Worm (Caenorhabditis elegans) whole organism, mixed stage, embryonic: Measurements from ENCODE around the gene C30H6.9.
A peak's percentile ranks its signal among the peaks of the same experiment; 100 is the strongest.

Experiments
- M03D4.4 ChIP-seq: sonication (generic microtip); optimal IDR thresholded peaks from 2 replicates; lab custom pipeline; 2017; ENCODE audit warnings: mild to moderate bottlenecking, missing genetic modification characterization, missing compliant biosample characterization
- ceh-39 ChIP-seq: fragments of 150-350 bp; optimal IDR thresholded peaks from 2 replicates; lab custom pipeline; 2014; ENCODE audit warnings: missing biosample characterization, missing genetic modification characterization
- ceh-43 ChIP-seq: fragments of 200-800 bp; sonication (Bioruptor generic); optimal IDR thresholded peaks from 2 replicates; lab custom pipeline; 2018; ENCODE audit warnings: mild to moderate bottlenecking, missing genetic modification characterization, moderate library complexity, missing compliant biosample characterization
- ceh-83 ChIP-seq: fragments of 200-800 bp; sonication (Bioruptor generic); optimal IDR thresholded peaks from 2 replicates; lab custom pipeline; 2018; ENCODE audit warnings: mild to moderate bottlenecking, missing genetic modification characterization, missing compliant biosample characterization
- ces-1 ChIP-seq: fragments of 150-350 bp; optimal IDR thresholded peaks from 2 replicates; lab custom pipeline; 2014; ENCODE audit warnings: missing biosample characterization, missing genetic modification reagents, missing genetic modification characterization
- drap-1 ChIP-seq: fragments of 200-800 bp; sonication (Bioruptor generic); optimal IDR thresholded peaks from 3 replicates; lab custom pipeline; 2018; ENCODE audit warnings: mild to moderate bottlenecking, missing genetic modification characterization, missing compliant biosample characterization
- elt-1 ChIP-seq: sonication (generic microtip); optimal IDR thresholded peaks from 2 replicates; lab custom pipeline; 2017; ENCODE audit warnings: missing genetic modification characterization, mild to moderate bottlenecking, missing compliant biosample characterization, antibody characterized with exemption, moderate library complexity, borderline replicate concordance; ENCODE audit not compliant: insufficient read depth
- elt-3 ChIP-seq: fragments of 150-350 bp; optimal IDR thresholded peaks from 2 replicates; lab custom pipeline; 2014; ENCODE audit warnings: missing biosample characterization, missing genetic modification characterization
- flh-1 ChIP-seq: fragments of 200-800 bp; sonication (Bioruptor generic); optimal IDR thresholded peaks from 2 replicates; lab custom pipeline; 2018; ENCODE audit warnings: mild to moderate bottlenecking, missing genetic modification characterization, moderate library complexity, missing compliant biosample characterization
- ham-2 ChIP-seq: fragments of 200-800 bp; sonication (Bioruptor generic); optimal IDR thresholded peaks from 2 replicates; lab custom pipeline; 2018; ENCODE audit warnings: mild to moderate bottlenecking, missing genetic modification characterization, missing compliant biosample characterization
- hlh-1 ChIP-seq: fragments of 150-350 bp; optimal IDR thresholded peaks from 2 replicates; lab custom pipeline; 2014; ENCODE audit warnings: missing biosample characterization, missing genetic modification reagents, missing genetic modification characterization
- lin-13 ChIP-seq: fragments of 150-350 bp; optimal IDR thresholded peaks from 2 replicates; lab custom pipeline; 2014; ENCODE audit warnings: missing biosample characterization, missing genetic modification characterization
- lin-32 ChIP-seq: fragments of 200-800 bp; sonication (Bioruptor generic); optimal IDR thresholded peaks from 2 replicates; lab custom pipeline; 2018; ENCODE audit warnings: mild to moderate bottlenecking, missing genetic modification characterization, missing compliant biosample characterization
- lsy-2 ChIP-seq: fragments of 150-350 bp; optimal IDR thresholded peaks from 2 replicates; lab custom pipeline; 2014; ENCODE audit warnings: missing biosample characterization, missing genetic modification characterization
- mab-5 ChIP-seq: fragments of 150-350 bp; optimal IDR thresholded peaks from 2 replicates; lab custom pipeline; 2014; ENCODE audit warnings: missing biosample characterization, missing genetic modification characterization
- mls-2 ChIP-seq: sonication (generic microtip); optimal IDR thresholded peaks from 2 replicates; lab custom pipeline; 2016; ENCODE audit warnings: mild to moderate bottlenecking, missing genetic modification characterization, moderate library complexity, missing compliant biosample characterization
- nhr-12 ChIP-seq: fragments of 150-350 bp; optimal IDR thresholded peaks from 2 replicates; lab custom pipeline; 2014; ENCODE audit warnings: missing biosample characterization, missing genetic modification characterization
- nhr-2 ChIP-seq: fragments of 150-350 bp; optimal IDR thresholded peaks from 2 replicates; lab custom pipeline; 2014; ENCODE audit warnings: missing biosample characterization, missing genetic modification characterization
- nhr-237 ChIP-seq: fragments of 150-350 bp; optimal IDR thresholded peaks from 2 replicates; lab custom pipeline; 2014; ENCODE audit warnings: missing biosample characterization, missing genetic modification characterization
- nhr-28 ChIP-seq: fragments of 150-350 bp; optimal IDR thresholded peaks from 2 replicates; lab custom pipeline; 2014; ENCODE audit warnings: missing biosample characterization, missing genetic modification characterization
- nhr-76 ChIP-seq: sonication (generic microtip); optimal IDR thresholded peaks from 2 replicates; lab custom pipeline; 2017; ENCODE audit warnings: missing biosample characterization, missing genetic modification characterization
- pha-4 ChIP-seq: fragments of 150-350 bp; optimal IDR thresholded peaks from 2 replicates; lab custom pipeline; 2018; ENCODE audit warnings: missing biosample characterization, missing genetic modification reagents, missing genetic modification characterization
- sem-2 ChIP-seq: fragments of 200-800 bp; sonication (Bioruptor generic); optimal IDR thresholded peaks from 2 replicates; lab custom pipeline; 2018; ENCODE audit warnings: mild to moderate bottlenecking, missing genetic modification characterization, missing compliant biosample characterization
- snpc-4 ChIP-seq: fragments of 150-350 bp; optimal IDR thresholded peaks from 2 replicates; lab custom pipeline; 2014; ENCODE audit warnings: missing biosample characterization, missing genetic modification characterization
- sptf-1 ChIP-seq: sonication (generic microtip); optimal IDR thresholded peaks from 2 replicates; lab custom pipeline; 2017; ENCODE audit warnings: mild to moderate bottlenecking, missing genetic modification characterization, moderate library complexity, missing compliant biosample characterization
- tbx-8 ChIP-seq: fragments of 200-800 bp; sonication (Bioruptor generic); optimal IDR thresholded peaks from 2 replicates; lab custom pipeline; 2018; ENCODE audit warnings: mild to moderate bottlenecking, missing genetic modification characterization, moderate library complexity, missing compliant biosample characterization
- unc-120 ChIP-seq: sonication (generic microtip); optimal IDR thresholded peaks from 2 replicates; lab custom pipeline; 2017; ENCODE audit warnings: missing genetic modification characterization, missing compliant biosample characterization; ENCODE audit not compliant: poor library complexity, severe bottlenecking
- zip-8 ChIP-seq: fragments of 150-350 bp; optimal IDR thresholded peaks from 2 replicates; lab custom pipeline; 2014; ENCODE audit warnings: missing biosample characterization, missing genetic modification characterization
- ztf-11 ChIP-seq: fragments of 150-350 bp; optimal IDR thresholded peaks from 2 replicates; lab custom pipeline; 2014; ENCODE audit warnings: missing biosample characterization, missing genetic modification characterization

C30H6.9 gene

DNA sequence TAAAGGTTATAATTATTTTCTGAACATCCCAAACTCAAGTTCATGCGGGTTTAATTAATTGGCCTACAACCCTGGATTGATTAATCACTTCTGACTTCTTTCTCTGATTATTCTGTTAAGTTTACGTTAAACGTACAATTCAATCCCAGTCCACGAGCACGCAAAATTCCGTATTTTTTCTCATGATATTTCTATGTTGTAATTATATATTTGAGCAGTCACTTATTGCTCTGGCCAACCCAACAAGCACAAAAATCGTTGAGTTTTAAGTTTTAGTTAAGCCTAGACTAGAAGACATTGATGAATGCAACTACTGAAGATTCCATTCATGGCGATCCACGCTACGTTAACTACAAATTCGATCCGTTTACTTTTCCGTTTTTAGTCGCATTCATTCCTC is 15.9 kb upstream of the C30H6.9 start, which contains the start of gene sru-15:
sru-15 (plus strand) TSS at position 301 of the 400 bp plus-strand sequence.
- TF ChIP-seq elt-1 (tag; lab: Kevin White, UChicago) (no peak), unc-120 (tag; lab: Kevin White, UChicago) (no peak), pha-4 (tag; lab: Kevin White, UChicago) (no peak), hlh-1 (no peak)
- TF ChIP-seq, all 35 proteins: peak for 0

ce11 chrIV:17387442-17387967 is 7.5 kb upstream of the C30H6.9 start, which contains the start of gene T02D1.8:
Gene T02D1.8, minus strand, starts transcription at chrIV:17387492.
- TF ChIP-seq unc-120 (tag; lab: Kevin White, UChicago): no peak
- peak; percentile 25 for TF ChIP-seq hlh-1

ce11 chrIV:17383046-17383445 is 3.1 kb upstream of the C30H6.9 start, which contains the start of gene C30H6.12:
Gene C30H6.12, plus strand, starts transcription at chrIV:17383346.
- TF ChIP-seq flh-1 (GFP tag; lab: Kevin White, UChicago): no peak
- TF ChIP-seq ceh-39 (tag; lab: Kevin White, UChicago): no peak
- TF ChIP-seq lin-13 (tag; lab: Kevin White, UChicago): no peak
- no peak for TF ChIP-seq snpc-4 (tag; lab: Kevin White, UChicago)
- no peak for TF ChIP-seq mls-2 (tag; lab: Kevin White, UChicago)
- no peak for TF ChIP-seq nhr-237 (tag; lab: Kevin White, UChicago)
- no peak for TF ChIP-seq nhr-12 (tag; lab: Kevin White, UChicago)
- TF ChIP-seq M03D4.4 (tag; lab: Kevin White, UChicago): no peak

DNA sequence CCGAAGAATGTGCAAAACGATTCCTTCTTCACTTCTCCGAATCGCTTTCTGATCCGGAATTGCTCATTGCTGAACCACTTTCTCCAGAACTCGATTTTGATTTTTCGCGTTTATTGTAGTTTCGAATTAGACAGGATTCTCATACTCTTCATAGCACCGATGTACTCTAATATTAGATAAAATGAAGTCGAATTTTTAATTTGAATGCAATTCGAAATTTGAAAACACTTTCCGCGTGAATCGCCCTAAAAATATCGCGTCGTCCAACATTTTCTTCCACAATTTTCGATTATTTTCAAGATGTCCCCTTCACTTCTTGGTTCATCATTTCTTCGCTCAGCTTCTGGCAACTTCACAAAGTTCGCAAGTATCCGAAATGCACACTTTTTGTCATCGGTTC is 2.1 kb upstream of the C30H6.9 start, which contains the start of gene C30H6.8:
C30H6.8 (plus strand) TSS at position 301 of the 400 bp plus-strand sequence.
- TF ChIP-seq drap-1 (GFP tag; lab: Kevin White, UChicago) (no peak), flh-1 (GFP tag; lab: Kevin White, UChicago) (no peak), ces-1 (GFP tag; lab: Kevin White, UChicago) (no peak), lin-13 (tag; lab: Kevin White, UChicago) (no peak), hlh-1 (no peak), ceh-43 (GFP tag; lab: Kevin White, UChicago) (no peak), ceh-83 (GFP tag; lab: Kevin White, UChicago) (no peak), elt-3 (no peak), nhr-12 (tag; lab: Kevin White, UChicago) (no peak), sem-2 (GFP tag; lab: Kevin White, UChicago) (no peak), lsy-2 (tag; lab: Kevin White, UChicago) (no peak), lin-32 (GFP tag; lab: Kevin White, UChicago) (no peak), mls-2 (tag; lab: Kevin White, UChicago) (no peak), nhr-28 (tag; lab: Kevin White, UChicago) (no peak), sptf-1 (tag; lab: Kevin White, UChicago) (no peak), mab-5 (tag; lab: Kevin White, UChicago) (no peak), ham-2 (GFP tag; lab: Kevin White, UChicago) (no peak), zip-8 (tag; lab: Kevin White, UChicago) (no peak)

DNA sequence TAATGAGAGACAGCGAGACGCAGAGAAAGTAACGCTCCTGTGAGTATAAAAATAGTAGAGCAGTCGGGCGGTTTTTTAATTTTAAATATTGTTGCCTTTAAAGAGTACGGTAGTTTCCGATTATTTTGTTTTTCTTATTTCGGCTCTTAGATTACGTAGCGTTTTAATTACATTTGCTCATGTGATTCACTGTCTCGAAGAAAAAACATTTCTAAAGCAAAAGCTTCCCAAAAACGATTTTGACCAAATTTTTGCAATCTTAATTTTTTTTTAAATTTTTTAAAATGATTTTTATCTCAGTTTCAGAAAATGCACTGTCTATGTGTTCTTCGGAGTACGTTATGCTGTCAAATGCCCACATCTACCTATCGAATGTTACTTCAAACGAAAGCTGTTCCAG is 3.8 kb downstream of the C30H6.9 start, which contains the start of gene haf-1:
haf-1 (plus strand) TSS at position 301 of the 400 bp plus-strand sequence.
- TF ChIP-seq nhr-28 (tag; lab: Kevin White, UChicago) (no peak), ceh-43 (GFP tag; lab: Kevin White, UChicago) (no peak), sptf-1 (tag; lab: Kevin White, UChicago) (no peak), ztf-11 (no peak), nhr-2 (tag; lab: Kevin White, UChicago) (no peak), elt-1 (tag; lab: Kevin White, UChicago) (no peak), sem-2 (GFP tag; lab: Kevin White, UChicago) (no peak), hlh-1 (no peak), nhr-76 (tag; lab: Kevin White, UChicago) (no peak), M03D4.4 (tag; lab: Kevin White, UChicago) (no peak), tbx-8 (no peak), ceh-39 (tag; lab: Kevin White, UChicago) (no peak), drap-1 (GFP tag; lab: Kevin White, UChicago) (no peak), nhr-237 (tag; lab: Kevin White, UChicago) (no peak), unc-120 (tag; lab: Kevin White, UChicago) (no peak), ceh-83 (GFP tag; lab: Kevin White, UChicago) (no peak), ham-2 (GFP tag; lab: Kevin White, UChicago) (no peak)
